Fruit fly (Drosophila melanogaster) whole organism, embryonic: ENCODE results near the gene sals.

ENCODE experiments used
- CG10209 ChIP-seq: fragments of 200-800 bp; sonication (Bioruptor generic); optimal IDR thresholded peaks from 3 replicates; lab custom pipeline; 2017; ENCODE audit warnings: missing biosample characterization, mild to moderate bottlenecking, missing genetic modification characterization, missing genetic modification reagents
- CG10267 ChIP-seq: fragments of 200-800 bp; sonication (Bioruptor generic); optimal IDR thresholded peaks from 2 replicates; lab custom pipeline; 2018; ENCODE audit warnings: missing biosample characterization, mild to moderate bottlenecking, missing genetic modification characterization, moderate library complexity
- CG10654 ChIP-seq: fragments of 200-800 bp; sonication (Bioruptor generic); optimal IDR thresholded peaks from 2 replicates; lab custom pipeline; 2016; ENCODE audit warnings: missing biosample characterization, missing genetic modification characterization
- CG11560 ChIP-seq: fragments of 200-800 bp; sonication (Bioruptor generic); IDR thresholded peaks from 3 replicates; pipeline ENCODE4 v1.3.6; 2022; ENCODE audit warnings: missing biosample characterization, missing genetic modification characterization
- CG12071 ChIP-seq: fragments of 200-800 bp; sonication (Bioruptor generic); optimal IDR thresholded peaks from 3 replicates; lab custom pipeline; 2018; ENCODE audit warnings: missing biosample characterization, mild to moderate bottlenecking, missing genetic modification characterization
- CG12155 ChIP-seq: fragments of 200-800 bp; sonication (Bioruptor generic); optimal IDR thresholded peaks from 3 replicates; lab custom pipeline; 2016; ENCODE audit warnings: missing biosample characterization, missing genetic modification characterization
- CG1233 ChIP-seq: fragments of 200-800 bp; sonication (Bioruptor generic); optimal IDR thresholded peaks from 4 replicates; lab custom pipeline; 2018; ENCODE audit warnings: missing biosample characterization, mild to moderate bottlenecking, missing genetic modification characterization
- CG14710 ChIP-seq: fragments of 200-800 bp; sonication (Bioruptor generic); optimal IDR thresholded peaks from 3 replicates; lab custom pipeline; 2019; ENCODE audit warnings: missing biosample characterization, mild to moderate bottlenecking, missing genetic modification characterization, moderate library complexity
- CG14860 ChIP-seq: fragments of 200-800 bp; sonication (Bioruptor generic); IDR thresholded peaks from 3 replicates; pipeline ENCODE4 v1.3.6; 2022; ENCODE audit warnings: missing biosample characterization, missing genetic modification characterization; ENCODE audit not compliant: partially characterized antibody
- CG1602 ChIP-seq: fragments of 200-800 bp; sonication (Bioruptor generic); optimal IDR thresholded peaks from 3 replicates; lab custom pipeline; 2016; ENCODE audit warnings: missing biosample characterization, missing genetic modification characterization
- CG1603 ChIP-seq: fragments of 200-800 bp; sonication (Bioruptor generic); optimal IDR thresholded peaks from 2 replicates; lab custom pipeline; 2019; ENCODE audit warnings: missing biosample characterization, mild to moderate bottlenecking, missing genetic modification characterization, moderate library complexity
- CG17328 ChIP-seq: fragments of 200-800 bp; sonication (Bioruptor generic); IDR thresholded peaks from 2 replicates; pipeline ENCODE4 v1.3.6; 2022; ENCODE audit warnings: missing biosample characterization, missing genetic modification characterization
- CG17912 ChIP-seq: fragments of 200-800 bp; sonication (Bioruptor generic); optimal IDR thresholded peaks from 2 replicates; lab custom pipeline; 2018; ENCODE audit warnings: missing biosample characterization, mild to moderate bottlenecking, missing genetic modification characterization
- CG18476 ChIP-seq: fragments of 200-800 bp; sonication (Bioruptor generic); optimal IDR thresholded peaks from 2 replicates; lab custom pipeline; 2016; ENCODE audit warnings: missing biosample characterization, mild to moderate bottlenecking, missing genetic modification characterization
- CG30403 ChIP-seq: fragments of 200-800 bp; sonication (Bioruptor generic); optimal IDR thresholded peaks from 3 replicates; lab custom pipeline; 2016; ENCODE audit warnings: missing biosample characterization, missing genetic modification characterization
- CG3163 ChIP-seq: fragments of 200-800 bp; sonication (Bioruptor generic); optimal IDR thresholded peaks from 3 replicates; lab custom pipeline; 2016; ENCODE audit warnings: missing biosample characterization, missing genetic modification characterization
- CG3281 ChIP-seq: fragments of 200-800 bp; sonication (Bioruptor generic); optimal IDR thresholded peaks from 3 replicates; lab custom pipeline; 2017; ENCODE audit warnings: missing biosample characterization, mild to moderate bottlenecking, missing genetic modification characterization
- CG33557 ChIP-seq: fragments of 200-800 bp; sonication (Bioruptor generic); optimal IDR thresholded peaks from 2 replicates; lab custom pipeline; 2019; ENCODE audit warnings: missing biosample characterization, mild to moderate bottlenecking, missing genetic modification characterization, moderate library complexity
- CG3995 ChIP-seq: fragments of 200-800 bp; sonication (Bioruptor generic); optimal IDR thresholded peaks from 3 replicates; lab custom pipeline; 2016; ENCODE audit warnings: missing biosample characterization, missing genetic modification characterization
- CG42726 ChIP-seq: fragments of 200-800 bp; sonication (Bioruptor generic); IDR thresholded peaks from 2 replicates; pipeline ENCODE4 v1.3.6; 2022; ENCODE audit warnings: missing biosample characterization, missing genetic modification characterization; ENCODE audit not compliant: partially characterized antibody
- CG6254 ChIP-seq: fragments of 200-800 bp; sonication (Bioruptor generic); optimal IDR thresholded peaks from 3 replicates; lab custom pipeline; 2017; ENCODE audit warnings: mild to moderate bottlenecking, missing biosample characterization, missing genetic modification reagents, missing genetic modification characterization
- CG7271 ChIP-seq: fragments of 200-800 bp; sonication (Bioruptor generic); optimal IDR thresholded peaks from 2 replicates; lab custom pipeline; 2018; ENCODE audit warnings: missing biosample characterization, mild to moderate bottlenecking, missing genetic modification characterization, moderate library complexity
- CG8924 ChIP-seq: fragments of 200-800 bp; optimal IDR thresholded peaks from 3 replicates; lab custom pipeline; 2019; ENCODE audit warnings: missing biosample characterization, mild to moderate bottlenecking, missing genetic modification characterization, moderate library complexity
- Chrac-16 ChIP-seq: fragments of 200-800 bp; sonication (Bioruptor generic); optimal IDR thresholded peaks from 3 replicates; lab custom pipeline; 2016; ENCODE audit warnings: missing biosample characterization, missing genetic modification characterization
- D19B ChIP-seq: fragments of 200-800 bp; sonication (Bioruptor generic); optimal IDR thresholded peaks from 2 replicates; lab custom pipeline; 2017; ENCODE audit warnings: missing biosample characterization, mild to moderate bottlenecking, missing genetic modification characterization
- Dp ChIP-seq: fragments of 200-800 bp; sonication (Bioruptor generic); optimal IDR thresholded peaks from 2 replicates; lab custom pipeline; 2018; ENCODE audit warnings: missing biosample characterization, mild to moderate bottlenecking, missing genetic modification characterization, moderate library complexity
- HHEX ChIP-seq: fragments of 200-800 bp; sonication (Bioruptor generic); optimal IDR thresholded peaks from 3 replicates; lab custom pipeline; 2017; ENCODE audit warnings: missing biosample characterization, mild to moderate bottlenecking, missing genetic modification characterization, missing genetic modification reagents
- MESR4 ChIP-seq: fragments of 200-800 bp; sonication (Bioruptor generic); optimal IDR thresholded peaks from 2 replicates; lab custom pipeline; 2018; ENCODE audit warnings: missing biosample characterization, mild to moderate bottlenecking, missing genetic modification characterization, moderate library complexity
- Myb ChIP-seq: fragments of 200-800 bp; sonication (Bioruptor generic); optimal IDR thresholded peaks from 2 replicates; lab custom pipeline; 2016; ENCODE audit warnings: missing biosample characterization, missing genetic modification characterization
- Oli ChIP-seq: fragments of 200-800 bp; sonication (Bioruptor generic); optimal IDR thresholded peaks from 2 replicates; lab custom pipeline; 2018; ENCODE audit warnings: missing biosample characterization, mild to moderate bottlenecking, missing genetic modification characterization, moderate library complexity
- ara ChIP-seq: fragments of 200-800 bp; sonication (Bioruptor generic); IDR thresholded peaks from 2 replicates; pipeline ENCODE4 v1.3.6; 2022; ENCODE audit warnings: missing biosample characterization, missing genetic modification characterization
- br ChIP-seq: fragments of >200 bp; optimal IDR thresholded peaks from 2 replicates; lab custom pipeline; 2017
- cato ChIP-seq: fragments of 200-800 bp; sonication (Bioruptor generic); optimal IDR thresholded peaks from 2 replicates; lab custom pipeline; 2016; ENCODE audit warnings: missing biosample characterization, missing genetic modification characterization, borderline replicate concordance
- dmrt11E ChIP-seq: fragments of 200-800 bp; sonication (Bioruptor generic); optimal IDR thresholded peaks from 3 replicates; lab custom pipeline; 2018; ENCODE audit warnings: missing biosample characterization, mild to moderate bottlenecking, missing genetic modification characterization, moderate library complexity
- eyg ChIP-seq: fragments of 200-800 bp; sonication (Bioruptor generic); optimal IDR thresholded peaks from 3 replicates; lab custom pipeline; 2016; ENCODE audit warnings: missing biosample characterization, missing genetic modification characterization
- fd3F ChIP-seq: fragments of 200-800 bp; sonication (Bioruptor generic); optimal IDR thresholded peaks from 2 replicates; lab custom pipeline; 2018; ENCODE audit warnings: missing biosample characterization, mild to moderate bottlenecking, missing genetic modification characterization, moderate library complexity
- ftz-f1 ChIP-seq: fragments of 200-800 bp; sonication (Bioruptor generic); optimal IDR thresholded peaks from 2 replicates; lab custom pipeline; 2016; ENCODE audit warnings: missing biosample characterization, missing genetic modification characterization
- hkb ChIP-seq, 2 experiments: fragments of 200-800 bp in 1 of 2; fragments of >200 bp in 1 of 2; sonication (Bioruptor generic) in 1 of 2; IDR thresholded peaks in 1 of 2; optimal IDR thresholded peaks in 1 of 2; 2 replicates each; pipeline versions ENCODE4 v1.3.6 to Lab custom; 2017 to 2022; ENCODE audit warnings: missing biosample characterization in 1 of 2, missing genetic modification characterization in 1 of 2
- knrl ChIP-seq: fragments of 200-800 bp; sonication (Bioruptor generic); IDR thresholded peaks from 3 replicates; pipeline ENCODE4 v1.3.6; 2022; ENCODE audit warnings: missing biosample characterization, missing genetic modification characterization; ENCODE audit not compliant: partially characterized antibody
- nerfin-2 ChIP-seq: fragments of 200-800 bp; sonication (Bioruptor generic); IDR thresholded peaks from 2 replicates; pipeline ENCODE4 v1.3.6; 2022; ENCODE audit warnings: missing biosample characterization, missing genetic modification characterization; ENCODE audit not compliant: partially characterized antibody
- nmo ChIP-seq: fragments of 200-800 bp; sonication (Bioruptor generic); optimal IDR thresholded peaks from 2 replicates; lab custom pipeline; 2018; ENCODE audit warnings: missing biosample characterization, mild to moderate bottlenecking, missing genetic modification characterization, moderate library complexity
- onecut ChIP-seq: fragments of 200-800 bp; sonication (Bioruptor generic); IDR thresholded peaks from 2 replicates; pipeline ENCODE4 v1.3.6; 2022; ENCODE audit warnings: missing biosample characterization, missing genetic modification characterization
- pita ChIP-seq: fragments of 200-800 bp; sonication (Bioruptor generic); optimal IDR thresholded peaks from 2 replicates; lab custom pipeline; 2017; ENCODE audit warnings: missing biosample characterization, mild to moderate bottlenecking, missing genetic modification characterization
- pzg ChIP-seq: fragments of 200-800 bp; sonication (Bioruptor generic); optimal IDR thresholded peaks from 3 replicates; lab custom pipeline; 2018; ENCODE audit warnings: missing biosample characterization, mild to moderate bottlenecking, missing genetic modification characterization, moderate library complexity
- sens ChIP-seq: fragments of 200-800 bp; sonication (Bioruptor generic); peaks from one replicate; lab custom pipeline; 2016; ENCODE audit warnings: missing biosample characterization, missing genetic modification characterization
- sima ChIP-seq: fragments of 200-800 bp; sonication (Bioruptor generic); optimal IDR thresholded peaks from 2 replicates; lab custom pipeline; 2016; ENCODE audit warnings: missing biosample characterization, missing genetic modification characterization
- slbo ChIP-seq: fragments of 200-800 bp; sonication (Bioruptor generic); IDR thresholded peaks from 2 replicates; pipeline ENCODE4 v1.3.6; 2022; ENCODE audit warnings: missing biosample characterization, missing genetic modification characterization
- sug ChIP-seq: fragments of 200-800 bp; optimal IDR thresholded peaks from 2 replicates; lab custom pipeline; 2019; ENCODE audit warnings: missing biosample characterization, mild to moderate bottlenecking, missing genetic modification characterization, moderate library complexity

Gene sals

DNA sequence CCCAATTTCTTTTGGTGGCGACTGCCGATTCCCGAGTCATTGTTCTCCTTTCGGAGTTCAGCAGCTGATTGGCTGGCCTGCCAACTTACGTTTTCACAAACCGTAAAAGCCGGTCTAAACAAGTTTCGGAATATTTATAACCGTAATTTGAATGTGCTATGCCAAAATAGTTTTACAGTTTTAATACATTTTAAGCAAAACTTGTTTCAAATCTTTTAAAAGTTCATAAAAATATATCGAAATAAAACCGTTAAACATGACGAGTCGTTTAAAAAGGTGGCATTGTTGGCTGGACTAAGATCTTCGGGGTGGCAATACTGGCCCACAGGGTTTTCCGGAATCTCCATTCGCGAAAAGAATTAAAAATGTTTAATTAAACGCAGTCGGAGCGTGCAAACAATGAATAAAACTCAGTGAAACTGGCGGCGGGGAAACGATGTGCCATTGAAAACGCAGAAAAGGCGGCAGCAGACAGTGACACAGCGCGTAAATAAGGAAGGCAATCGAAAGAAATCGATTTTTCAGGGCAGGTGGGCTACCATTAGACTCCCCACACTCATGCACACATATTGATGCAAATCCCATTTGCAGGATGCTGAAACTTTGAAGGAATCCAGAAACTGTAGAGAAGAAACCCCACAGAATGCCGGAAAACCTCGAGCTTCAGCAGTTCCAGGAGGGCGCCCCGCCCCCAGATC is 15.9 kb downstream of the sals start, which contains the start of the genes Exd2 and CG5281 (continued):
- TF ChIP-seq HHEX (GFP tag; lab: Kevin White, UChicago) (peak; percentile 45), CG7271 (tag; lab: Kevin White, UChicago) (peak; percentile 7), sima (GFP tag; lab: Kevin White, UChicago) (no peak), CG6254 (peak; percentile 4), Dp (GFP tag; lab: Kevin White, UChicago) (peak; percentile 29), hkb (optimal IDR thresholded peaks at IDR 0.05; lab: Kevin White, UChicago) (peak; percentile 57), hkb (GFP tag; IDR thresholded peaks at IDR 0.05; lab: Robert Waterston, UW) (no peak), eyg (GFP tag; lab: Kevin White, UChicago) (peak; percentile 14), sug (peak; percentile 63), D19B (GFP tag; lab: Kevin White, UChicago) (no peak), CG10209 (peak; percentile 42), CG18476 (GFP tag; lab: Kevin White, UChicago) (peak; percentile 41), CG12155 (GFP tag; lab: Kevin White, UChicago) (peak; percentile 55), ara (GFP tag; lab: Robert Waterston, UW) (no peak), pzg (GFP tag; lab: Kevin White, UChicago) (peak; percentile 61), CG3281 (GFP tag; lab: Kevin White, UChicago) (peak; percentile 44), fd3F (GFP tag; lab: Kevin White, UChicago) (peak; percentile 24), CG14860 (no peak), CG3163 (GFP tag; lab: Kevin White, UChicago) (peak; percentile 25), slbo (GFP tag; lab: Robert Waterston, UW) (peak; percentile 41; the same call in 1 of the 2 replicates), CG10654 (GFP tag; lab: Kevin White, UChicago) (peak; percentile 50), cato (GFP tag; lab: Kevin White, UChicago) (peak; percentile 22), CG17912 (GFP tag; lab: Kevin White, UChicago) (peak; percentile 61), CG1602 (GFP tag; lab: Kevin White, UChicago) (peak; percentile 42), MESR4 (GFP tag; lab: Kevin White, UChicago) (peak; percentile 43), pita (GFP tag; lab: Kevin White, UChicago) (no peak), CG30403 (GFP tag; lab: Kevin White, UChicago) (peak; percentile 68), Oli (tag; lab: Kevin White, UChicago) (peak; percentile 48), CG42726 (GFP tag; lab: Robert Waterston, UW) (no peak), Chrac-16 (GFP tag; lab: Kevin White, UChicago) (peak; percentile 68), CG17328 (GFP tag; lab: Robert Waterston, UW) (0 out of 2 replicates have a peak, but pooled peaks have one; percentile 40), CG33557 (GFP tag; lab: Kevin White, UChicago) (peak; percentile 66), ftz-f1 (GFP tag; lab: Kevin White, UChicago) (no peak), CG11560 (tag; lab: Robert Waterston, UW) (no peak)

DNA sequence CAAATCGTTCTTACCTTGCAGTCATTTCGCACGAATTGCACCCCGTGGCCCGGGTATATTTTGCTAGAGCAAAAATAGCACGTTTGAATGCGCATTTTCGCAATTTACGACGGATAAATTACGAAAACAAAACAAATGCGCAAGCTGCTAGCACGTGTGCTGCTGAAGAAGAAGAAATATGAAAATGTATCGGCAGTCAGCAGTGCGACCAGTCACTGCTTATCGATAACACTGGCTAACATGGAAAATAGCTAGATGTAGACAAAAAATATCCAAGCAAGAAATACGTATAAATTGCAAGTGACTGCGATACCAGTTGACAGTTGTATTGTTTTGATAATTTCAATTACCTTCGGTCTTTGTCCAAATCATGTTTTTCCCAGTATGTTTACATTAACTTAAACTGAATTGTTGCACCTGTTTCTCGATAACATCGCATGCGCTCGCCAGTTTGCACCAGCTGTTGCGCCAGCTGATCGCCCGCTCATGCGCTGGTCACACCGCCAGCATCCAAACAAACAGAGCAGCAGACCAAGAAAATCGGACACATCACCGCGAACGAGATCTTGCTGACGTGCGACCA is 20.1 kb downstream of the sals start, which contains the start of the genes RpL24-like and CG5276:
Gene RpL24-like, minus strand, starts transcription at position 188 of the 583 bp plus-strand sequence.
Gene CG5276, plus strand, starts transcription at position 344 of the 583 bp plus-strand sequence.
- TF ChIP-seq CG10654 (GFP tag; lab: Kevin White, UChicago) = no peak
- peak; percentile 83 for TF ChIP-seq CG1603
- peak; percentile 0 for TF ChIP-seq dmrt11E
- TF ChIP-seq CG14710 (tag; lab: Kevin White, UChicago) = peak; percentile 80
- TF ChIP-seq CG3995 (GFP tag; lab: Kevin White, UChicago) = peak; percentile 28
- peak; percentile 15 for TF ChIP-seq Myb (GFP tag; lab: Kevin White, UChicago)
- peak; percentile 60 for TF ChIP-seq CG10267 (tag; lab: Kevin White, UChicago)
- no peak for TF ChIP-seq nerfin-2 (GFP tag; lab: Robert Waterston, UW)
- TF ChIP-seq sens (GFP tag; lab: Kevin White, UChicago) = no peak
- TF ChIP-seq br = no peak
- TF ChIP-seq nmo (GFP tag; lab: Kevin White, UChicago) = peak; percentile 80
- no peak for TF ChIP-seq onecut (GFP tag; lab: Robert Waterston, UW)
- TF ChIP-seq CG8924 (tag; lab: Kevin White, UChicago) = peak; percentile 2
- peak; percentile 35 for TF ChIP-seq CG1233
- TF ChIP-seq CG12071 (GFP tag; lab: Kevin White, UChicago) = no peak
- TF ChIP-seq knrl (GFP tag; lab: Robert Waterston, UW) = peak; percentile 53; the same call in 1 of the 3 replicates
